Worm (Caenorhabditis elegans): ENCODE data around the gene F46B3.8.

F46B3.8 gene

DNA sequence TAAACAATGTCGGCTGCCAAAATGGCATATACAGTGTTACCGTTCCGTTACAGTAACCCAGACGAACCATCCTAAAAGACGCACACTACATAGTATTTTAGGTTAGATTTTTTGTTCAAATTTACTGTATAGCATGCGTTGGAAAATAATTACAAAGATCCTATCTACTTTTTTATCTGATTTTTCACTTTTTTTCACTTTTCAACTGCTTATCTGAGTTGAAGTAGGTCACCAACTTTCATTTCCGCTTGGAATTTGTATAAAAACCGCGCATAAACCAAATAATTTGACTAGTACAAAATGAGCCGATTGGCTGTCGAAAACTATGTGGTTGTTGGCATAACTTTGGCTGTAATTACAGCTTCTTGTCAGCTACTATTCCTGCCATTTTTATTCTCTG is 23.2 kb downstream of the F46B3.8 start, which contains the start of gene col-163:
col-163 (plus strand) TSS at position 301 of the 400 bp plus-strand sequence.
- TF ChIP-seq hlh-1 (tag; optimal IDR thresholded peaks at IDR 0.05), result no peak
- TF ChIP-seq nhr-12 (tag; optimal IDR thresholded peaks at IDR 0.05), result no peak
- no peak for TF ChIP-seq zip-8 (tag; optimal IDR thresholded peaks at IDR 0.05)
- no peak for TF ChIP-seq blmp-1 (tag; optimal IDR thresholded peaks at IDR 0.05)
- TF ChIP-seq flh-1 (GFP tag; optimal IDR thresholded peaks at IDR 0.05), result no peak

- TF ChIP-seq flh-1 (GFP tag; optimal IDR thresholded peaks at IDR 0.05) (no peak), hlh-1 (tag; optimal IDR thresholded peaks at IDR 0.05) (no peak), unc-39 (tag; optimal IDR thresholded peaks at IDR 0.05) (no peak), ztf-11 (tag; optimal IDR thresholded peaks at IDR 0.05) (no peak), sem-2 (GFP tag; optimal IDR thresholded peaks at IDR 0.05) (no peak), elt-3 (tag; optimal IDR thresholded peaks at IDR 0.05) (no peak), unc-120 (tag; optimal IDR thresholded peaks at IDR 0.05; ENCODE audit: poor library complexity, severe bottlenecking) (no peak)
Observed at ce11 chrV:20597076-20597475, 25.9 kb downstream of the F46B3.8 start, which contains the start of gene F46B3.1. TSS of gene F46B3.1 (minus strand) at chrV:20597176.

DNA sequence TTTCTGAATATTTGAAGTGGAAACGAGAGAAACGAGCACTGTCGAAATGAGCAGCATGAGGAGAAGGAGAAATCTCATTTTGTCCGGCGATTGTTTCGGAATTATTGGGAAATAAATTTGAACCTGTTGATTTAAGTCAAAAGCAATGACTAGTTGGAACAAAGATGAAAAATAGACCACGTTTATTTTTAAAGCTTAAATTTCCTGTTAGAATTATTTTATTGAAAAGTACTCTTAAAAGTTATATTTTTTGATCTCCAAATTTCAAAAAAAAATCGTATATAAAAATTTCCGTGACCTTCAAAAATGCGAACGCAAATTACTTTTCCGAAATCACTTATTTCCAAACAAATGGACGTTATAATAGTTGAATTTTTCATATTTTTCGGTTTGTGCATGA is 27.3 kb downstream of the F46B3.8 start, which contains the start of gene F26F2.11:
F26F2.11 (minus strand) TSS at position 101 of the 400 bp plus-strand sequence.
- TF ChIP-seq elt-1 (tag; optimal IDR thresholded peaks at IDR 0.05; ENCODE audit: borderline replicate concordance, insufficient read depth) (no peak), lin-13 (tag; optimal IDR thresholded peaks at IDR 0.05) (no peak), hlh-1 (tag; optimal IDR thresholded peaks at IDR 0.05) (no peak), unc-120 (tag; optimal IDR thresholded peaks at IDR 0.05; ENCODE audit: poor library complexity, severe bottlenecking) (no peak), elt-3 (tag; optimal IDR thresholded peaks at IDR 0.05) (no peak), zip-8 (tag; optimal IDR thresholded peaks at IDR 0.05) (no peak), mls-2 (tag; optimal IDR thresholded peaks at IDR 0.05) (no peak), nhr-76 (tag; optimal IDR thresholded peaks at IDR 0.05) (no peak), nhr-28 (tag; optimal IDR thresholded peaks at IDR 0.05) (no peak), ceh-43 (GFP tag; optimal IDR thresholded peaks at IDR 0.05) (no peak), pha-4 (tag; optimal IDR thresholded peaks at IDR 0.05) (no peak), sem-2 (GFP tag; optimal IDR thresholded peaks at IDR 0.05) (no peak), nhr-237 (tag; optimal IDR thresholded peaks at IDR 0.05) (no peak), drap-1 (GFP tag; optimal IDR thresholded peaks at IDR 0.05) (no peak), bed-3 (GFP tag; optimal IDR thresholded peaks at IDR 0.05) (no peak)

ce11 chrV:20594746-20595145 is 28.2 kb downstream of the F46B3.8 start, which contains the start of gene F26F2.10:
TSS of gene F26F2.10 (minus strand) at chrV:20594846.
- TF ChIP-seq hlh-1 (tag; optimal IDR thresholded peaks at IDR 0.05) (no peak), snpc-4 (tag; optimal IDR thresholded peaks at IDR 0.05) (no peak), pha-4 (tag; optimal IDR thresholded peaks at IDR 0.05) (no peak), sem-2 (GFP tag; optimal IDR thresholded peaks at IDR 0.05) (no peak), ham-2 (GFP tag; optimal IDR thresholded peaks at IDR 0.05) (no peak), nhr-12 (tag; optimal IDR thresholded peaks at IDR 0.05) (no peak), sptf-1 (tag; optimal IDR thresholded peaks at IDR 0.05) (no peak)

DNA sequence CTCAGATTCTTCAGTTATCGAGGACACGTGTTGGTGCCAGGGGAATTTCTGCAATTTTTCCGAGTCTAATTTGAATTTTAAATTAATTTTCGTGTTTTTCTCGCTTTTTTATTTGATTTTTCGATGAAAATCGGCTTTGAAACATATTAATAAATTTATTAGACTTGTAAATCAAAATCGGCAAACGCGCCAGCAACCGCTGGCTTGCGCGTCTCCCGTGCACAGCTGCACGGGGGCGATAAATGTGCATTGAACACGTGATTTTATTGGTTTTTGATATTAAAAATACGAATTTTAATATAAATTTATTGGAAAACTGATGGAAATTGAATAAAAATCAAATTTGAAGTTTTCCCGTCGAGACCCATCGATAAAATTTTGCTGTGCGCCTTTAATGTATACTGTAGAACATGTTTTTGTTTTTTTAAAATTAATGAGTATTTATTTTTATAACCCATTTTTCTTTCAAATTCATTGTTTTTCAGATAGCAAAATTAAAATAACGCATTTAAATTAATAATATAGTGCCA is 42.4 kb downstream of the F46B3.8 start, which contains the start of gene F26F2.7:
F26F2.7 (plus strand) TSS at position 480 of the 530 bp plus-strand sequence.
- no peak for TF ChIP-seq unc-120 (tag; optimal IDR thresholded peaks at IDR 0.05; ENCODE audit: poor library complexity, severe bottlenecking)
- TF ChIP-seq sptf-1 (tag; optimal IDR thresholded peaks at IDR 0.05), result peak; percentile 95
- peak; percentile 71 for TF ChIP-seq drap-1 (GFP tag; optimal IDR thresholded peaks at IDR 0.05)
- TF ChIP-seq lsy-2 (tag; optimal IDR thresholded peaks at IDR 0.05), result peak; percentile 57
- peak; percentile 45 for TF ChIP-seq mab-5 (tag; optimal IDR thresholded peaks at IDR 0.05)
- no peak for TF ChIP-seq ztf-11 (tag; optimal IDR thresholded peaks at IDR 0.05)
- TF ChIP-seq ceh-39 (tag; optimal IDR thresholded peaks at IDR 0.05), result peak; percentile 12
- TF ChIP-seq ceh-83 (GFP tag; optimal IDR thresholded peaks at IDR 0.05), result peak; percentile 61
- no peak for TF ChIP-seq tbx-8 (GFP tag; optimal IDR thresholded peaks at IDR 0.05)
- TF ChIP-seq nhr-12 (tag; optimal IDR thresholded peaks at IDR 0.05), result no peak
- no peak for TF ChIP-seq unc-39 (tag; optimal IDR thresholded peaks at IDR 0.05)
- TF ChIP-seq bed-3 (GFP tag; optimal IDR thresholded peaks at IDR 0.05), result no peak
- TF ChIP-seq ceh-43 (GFP tag; optimal IDR thresholded peaks at IDR 0.05), result peak; percentile 34
- peak; percentile 23 for TF ChIP-seq hlh-1 (tag; optimal IDR thresholded peaks at IDR 0.05)
- no peak for TF ChIP-seq flh-1 (GFP tag; optimal IDR thresholded peaks at IDR 0.05)
- TF ChIP-seq mep-1 (tag; optimal IDR thresholded peaks at IDR 0.05), result peak; percentile 74
- peak; percentile 23 for TF ChIP-seq pha-4 (tag; optimal IDR thresholded peaks at IDR 0.05)
- TF ChIP-seq nhr-76 (tag; optimal IDR thresholded peaks at IDR 0.05), result no peak
- no peak for TF ChIP-seq ham-2 (GFP tag; optimal IDR thresholded peaks at IDR 0.05)
- TF ChIP-seq snpc-4 (tag; optimal IDR thresholded peaks at IDR 0.05), result no peak
- TF ChIP-seq M03D4.4 (tag; optimal IDR thresholded peaks at IDR 0.05), result peak; percentile 53
- no peak for TF ChIP-seq nhr-2 (tag; optimal IDR thresholded peaks at IDR 0.05)
- peak; percentile 70 for TF ChIP-seq lin-13 (tag; optimal IDR thresholded peaks at IDR 0.05)
- TF ChIP-seq nhr-28 (tag; optimal IDR thresholded peaks at IDR 0.05), result no peak
- TF ChIP-seq ces-1 (GFP tag; optimal IDR thresholded peaks at IDR 0.05), result peak; percentile 77
- TF ChIP-seq elt-3 (tag; optimal IDR thresholded peaks at IDR 0.05), result no peak
- TF ChIP-seq elt-1 (tag; optimal IDR thresholded peaks at IDR 0.05; ENCODE audit: borderline replicate concordance, insufficient read depth), result no peak
- TF ChIP-seq lin-32 (GFP tag; optimal IDR thresholded peaks at IDR 0.05), result peak; percentile 17
- no peak for TF ChIP-seq nhr-237 (tag; optimal IDR thresholded peaks at IDR 0.05)
- peak; percentile 48 for TF ChIP-seq cnd-1 (tag; optimal IDR thresholded peaks at IDR 0.05)
- TF ChIP-seq blmp-1 (tag; optimal IDR thresholded peaks at IDR 0.05), result no peak
- no peak for TF ChIP-seq unc-62 (GFP tag; optimal IDR thresholded peaks at IDR 0.05)
- peak; percentile 67 for TF ChIP-seq mls-2 (tag; optimal IDR thresholded peaks at IDR 0.05)
- TF ChIP-seq sem-2 (GFP tag; optimal IDR thresholded peaks at IDR 0.05), result no peak
- no peak for TF ChIP-seq zip-8 (tag; optimal IDR thresholded peaks at IDR 0.05)

Measured in whole organism, mixed stage, embryonic.